Fruit fly (Drosophila melanogaster) whole organism, wandering third instar larva: ENCODE results near the gene SecS.

Experiments used
- Abd-B ChIP-seq: fragments of >200 bp; optimal IDR thresholded peaks from 2 replicates; lab custom pipeline; 2017; ENCODE audit warnings: missing biosample characterization, missing genetic modification characterization
- CG32264 ChIP-seq: fragments of 200-800 bp; sonication (Bioruptor generic); optimal IDR thresholded peaks from 2 replicates; lab custom pipeline; 2016; ENCODE audit warnings: missing biosample characterization, missing genetic modification characterization
- CG9705 ChIP-seq: fragments of 200-800 bp; sonication (Bioruptor generic); optimal IDR thresholded peaks from 2 replicates; lab custom pipeline; 2018; ENCODE audit warnings: missing biosample characterization, mild to moderate bottlenecking, missing genetic modification characterization
- CrebA ChIP-seq: fragments of 200-800 bp; sonication (Bioruptor generic); optimal IDR thresholded peaks from 2 replicates; lab custom pipeline; 2016; ENCODE audit warnings: missing biosample characterization, mild to moderate bottlenecking, missing genetic modification characterization, borderline replicate concordance
- Dfd ChIP-seq: fragments of >200 bp; optimal IDR thresholded peaks from 2 replicates; lab custom pipeline; 2017; ENCODE audit warnings: missing biosample characterization, missing genetic modification characterization
- Dif ChIP-seq: fragments of 200-275, 200-300 bp; sonication (Bioruptor generic); optimal IDR thresholded peaks from 2 replicates; lab custom pipeline; 2018; ENCODE audit warnings: missing biosample characterization, missing genetic modification characterization; ENCODE audit not compliant: partially characterized antibody
- GATAd ChIP-seq: sonication (Bioruptor generic); optimal IDR thresholded peaks from 2 replicates; lab custom pipeline; 2016; ENCODE audit warnings: missing biosample characterization, missing genetic modification characterization
- HLH106 ChIP-seq: fragments of 200-800 bp; optimal IDR thresholded peaks from 3 replicates; lab custom pipeline; 2019; ENCODE audit warnings: missing biosample characterization, mild to moderate bottlenecking, missing genetic modification characterization, moderate library complexity
- Hnf4 ChIP-seq: fragments of 200-800 bp; sonication (Bioruptor generic); optimal IDR thresholded peaks from 2 replicates; lab custom pipeline; 2016; ENCODE audit warnings: missing biosample characterization, mild to moderate bottlenecking, missing genetic modification characterization
- Hr83 ChIP-seq: fragments of 200-300 bp; sonication (Bioruptor generic); optimal IDR thresholded peaks from 2 replicates; lab custom pipeline; 2016; ENCODE audit warnings: missing biosample characterization, mild to moderate bottlenecking, missing genetic modification characterization, moderate library complexity; ENCODE audit not compliant: poor library complexity, severe bottlenecking
- Jra ChIP-seq: sonication (Bioruptor generic); optimal IDR thresholded peaks from 2 replicates; lab custom pipeline; 2016; ENCODE audit warnings: missing biosample characterization, missing genetic modification characterization
- Mio ChIP-seq: sonication (Bioruptor generic); optimal IDR thresholded peaks from 2 replicates; lab custom pipeline; 2016; ENCODE audit warnings: missing biosample characterization, missing genetic modification characterization
- Myc ChIP-seq: fragments of >200 bp; optimal IDR thresholded peaks from 2 replicates; lab custom pipeline; 2017
- N ChIP-seq: fragments of >200 bp; optimal IDR thresholded peaks from 2 replicates; lab custom pipeline; 2018; ENCODE audit warnings: missing biosample characterization, missing external identifiers, missing genetic modification characterization
- OdsH ChIP-seq: fragments of 200-800 bp; sonication (Bioruptor generic); optimal IDR thresholded peaks from 2 replicates; lab custom pipeline; 2016; ENCODE audit warnings: missing biosample characterization, mild to moderate bottlenecking, missing genetic modification characterization
- Rel ChIP-seq, 2 experiments: fragments of 200-800 bp; sonication (Bioruptor generic) in 1 of 2; optimal IDR thresholded peaks; 2 replicates in 1 of 2; 3 replicates in 1 of 2; lab custom pipeline; 2016 to 2019; ENCODE audit warnings: mild to moderate bottlenecking in 2 of 2, missing biosample characterization in 2 of 2, missing genetic modification characterization in 2 of 2, moderate library complexity in 1 of 2
- Sp1 ChIP-seq: fragments of 200-800 bp; sonication (Bioruptor generic); optimal IDR thresholded peaks from 3 replicates; lab custom pipeline; 2019; ENCODE audit warnings: missing biosample characterization, mild to moderate bottlenecking, missing genetic modification characterization, moderate library complexity
- Vsx2 ChIP-seq: fragments of 200-300, 225-300 bp; sonication (Bioruptor generic); optimal IDR thresholded peaks from 2 replicates; lab custom pipeline; 2018; ENCODE audit warnings: missing biosample characterization, missing genetic modification characterization; ENCODE audit not compliant: partially characterized antibody
- br ChIP-seq: fragments of 200-800 bp; sonication (Bioruptor generic); optimal IDR thresholded peaks from 2 replicates; lab custom pipeline; 2016; ENCODE audit warnings: missing biosample characterization, missing genetic modification characterization
- brk ChIP-seq: fragments of 200-800 bp; sonication (Bioruptor generic); optimal IDR thresholded peaks from 2 replicates; lab custom pipeline; 2016; ENCODE audit warnings: missing biosample characterization, mild to moderate bottlenecking, missing genetic modification characterization
- dl ChIP-seq, 2 experiments: fragments of 175-275, 200-275 bp in 1 of 2; fragments of 200-275 bp in 1 of 2; sonication (Bioruptor generic); optimal IDR thresholded peaks; lab custom pipeline; 2018; ENCODE audit warnings: mild to moderate bottlenecking in 2 of 2, missing biosample characterization in 2 of 2, missing genetic modification characterization in 2 of 2, moderate library complexity in 2 of 2; ENCODE audit not compliant: partially characterized antibody in 2 of 2, insufficient read depth in 1 of 2
- dmrt93B ChIP-seq: fragments of 200-800 bp; sonication (Bioruptor generic); optimal IDR thresholded peaks from 2 replicates; lab custom pipeline; 2018; ENCODE audit warnings: missing biosample characterization, mild to moderate bottlenecking, missing genetic modification characterization
- dsf ChIP-seq: sonication (Bioruptor generic); optimal IDR thresholded peaks from 2 replicates; lab custom pipeline; 2016; ENCODE audit warnings: missing biosample characterization, missing genetic modification characterization, borderline replicate concordance
- ey ChIP-seq: fragments of 200-800 bp; sonication (Bioruptor generic); optimal IDR thresholded peaks from 2 replicates; lab custom pipeline; 2016; ENCODE audit warnings: missing biosample characterization, missing genetic modification characterization
- foxo ChIP-seq, 2 experiments: fragments of 200-800 bp; sonication (Bioruptor generic); optimal IDR thresholded peaks; 2 replicates in 1 of 2; 3 replicates in 1 of 2; lab custom pipeline; 2016 to 2017; ENCODE audit warnings: missing biosample characterization in 2 of 2, missing genetic modification characterization in 2 of 2
- fru ChIP-seq: fragments of 200-800 bp; sonication (Bioruptor generic); optimal IDR thresholded peaks from 3 replicates; lab custom pipeline; 2016; ENCODE audit warnings: missing biosample characterization, mild to moderate bottlenecking, missing genetic modification characterization
- h ChIP-seq: fragments of 200-800 bp; sonication (Bioruptor generic); optimal IDR thresholded peaks from 3 replicates; lab custom pipeline; 2016; ENCODE audit warnings: missing biosample characterization, mild to moderate bottlenecking, missing genetic modification characterization
- lola ChIP-seq: fragments of >200 bp; optimal IDR thresholded peaks from 2 replicates; lab custom pipeline; 2017; ENCODE audit warnings: missing biosample characterization, missing genetic modification characterization
- psq ChIP-seq: fragments of 200-800 bp; sonication (Bioruptor generic); optimal IDR thresholded peaks from 3 replicates; lab custom pipeline; 2017; ENCODE audit warnings: missing biosample characterization, mild to moderate bottlenecking, missing genetic modification characterization, moderate library complexity
- rgr ChIP-seq: fragments of 200-800 bp; sonication (Bioruptor generic); optimal IDR thresholded peaks from 3 replicates; lab custom pipeline; 2016; ENCODE audit warnings: missing biosample characterization, mild to moderate bottlenecking, missing genetic modification characterization
- sage ChIP-seq: fragments of 200-800 bp; sonication (Bioruptor generic); optimal IDR thresholded peaks from 2 replicates; lab custom pipeline; 2016; ENCODE audit warnings: missing biosample characterization, mild to moderate bottlenecking, missing genetic modification characterization
- sv ChIP-seq: fragments of 200-800 bp; sonication (Bioruptor generic); optimal IDR thresholded peaks from 3 replicates; lab custom pipeline; 2016; ENCODE audit warnings: missing biosample characterization, missing genetic modification characterization
- tai ChIP-seq: sonication (Bioruptor generic); optimal IDR thresholded peaks from 2 replicates; lab custom pipeline; 2016; ENCODE audit warnings: missing biosample characterization, missing genetic modification characterization
- usp ChIP-seq: fragments of >200 bp; optimal IDR thresholded peaks from 2 replicates; lab custom pipeline; 2017; ENCODE audit warnings: missing biosample characterization, missing genetic modification characterization
- woc ChIP-seq: sonication (Bioruptor generic); optimal IDR thresholded peaks from 2 replicates; lab custom pipeline; 2016; ENCODE audit warnings: missing biosample characterization, mild to moderate bottlenecking, missing genetic modification characterization

The SecS gene

dm6 chr3R:5568590-5568989, 32.6 kb upstream of the SecS start, which contains the start of the genes CG2931 and Rheb (continued):
- peak; percentile 79 for TF ChIP-seq woc (GFP tag; lab: Kevin White, UChicago)
- TF ChIP-seq sage (GFP tag; lab: Kevin White, UChicago) = no peak
- no peak for TF ChIP-seq Vsx2 (GFP tag; lab: Kevin White, UChicago)
- TF ChIP-seq GATAd (GFP tag; lab: Kevin White, UChicago) = no peak
- peak; percentile 67 for TF ChIP-seq br
- TF ChIP-seq sv (GFP tag; lab: Kevin White, UChicago) = peak; percentile 66
- TF ChIP-seq rgr (GFP tag; lab: Kevin White, UChicago) = peak; percentile 59
- peak; percentile 44 for TF ChIP-seq fru (GFP tag; lab: Kevin White, UChicago)
- peak; percentile 69 for TF ChIP-seq Hnf4 (GFP tag; lab: Kevin White, UChicago)

dm6 chr3R:5570635-5571436, 30.4 kb upstream of the SecS start, which contains the start of gene CRMP:
Gene CRMP, plus strand, starts transcription at chr3R:5571108.
- TF ChIP-seq Dif (GFP tag; lab: Kevin White, UChicago) = no peak
- TF ChIP-seq foxo (GFP tag; optimal IDR thresholded peaks at IDR 0.05; lab: Kevin White, UChicago) = peak in 1 of 2 experiments; percentile 11
- no peak for TF ChIP-seq Dfd (GFP tag; lab: Kevin White, UChicago)
- TF ChIP-seq Hr83 (GFP tag; lab: Kevin White, UChicago) = no peak
- no peak for TF ChIP-seq lola (GFP tag; lab: Kevin White, UChicago)
- TF ChIP-seq, all 38 proteins: peak for 1

- TF ChIP-seq usp (GFP tag; lab: Kevin White, UChicago) = no peak
- no peak for TF ChIP-seq CG32264 (GFP tag; lab: Kevin White, UChicago)
- TF ChIP-seq HLH106 = no peak
- TF ChIP-seq h = no peak
- no peak for TF ChIP-seq brk (GFP tag; lab: Kevin White, UChicago)
- TF ChIP-seq Rel (GFP tag; optimal IDR thresholded peaks at IDR 0.05; lab: Kevin White, UChicago) = no peak
- TF ChIP-seq Rel (tag; optimal IDR thresholded peaks at IDR 0.05; lab: Kevin White, UChicago) = no peak
- TF ChIP-seq dl (GFP tag; optimal IDR thresholded peaks at IDR 0.05; lab: Kevin White, UChicago; ENCODE audit: insufficient read depth in 1 of 2, partially characterized antibody in 2 of 2) = no peak
- TF ChIP-seq Dfd (GFP tag; lab: Kevin White, UChicago) = no peak
- no peak for TF ChIP-seq sv (GFP tag; lab: Kevin White, UChicago)
- TF ChIP-seq fru (GFP tag; lab: Kevin White, UChicago) = no peak
- no peak for TF ChIP-seq CrebA (GFP tag; lab: Kevin White, UChicago)
- no peak for TF ChIP-seq psq (GFP tag; lab: Kevin White, UChicago)
- no peak for TF ChIP-seq CG9705 (GFP tag; lab: Kevin White, UChicago)
Measured at dm6 chr3R:5571437-5571750, 29.8 kb upstream of the SecS start.

- no peak for TF ChIP-seq Hnf4 (GFP tag; lab: Kevin White, UChicago)
- no peak for TF ChIP-seq psq (GFP tag; lab: Kevin White, UChicago)
- no peak for TF ChIP-seq Rel (GFP tag; optimal IDR thresholded peaks at IDR 0.05; lab: Kevin White, UChicago)
- TF ChIP-seq Rel (tag; optimal IDR thresholded peaks at IDR 0.05; lab: Kevin White, UChicago) = peak; percentile 28
- TF ChIP-seq, all 38 proteins: peak for 1
Measured at dm6 chr3R:5571756-5572155, 29.5 kb upstream of the SecS start.

dm6 chr3R:5572900-5573665, 28.1 kb upstream of the SecS start:
- TF ChIP-seq CrebA (GFP tag; lab: Kevin White, UChicago) = no peak
- TF ChIP-seq GATAd (GFP tag; lab: Kevin White, UChicago) = no peak
- no peak for TF ChIP-seq OdsH (GFP tag; lab: Kevin White, UChicago)
- no peak for TF ChIP-seq lola (GFP tag; lab: Kevin White, UChicago)
- peak; percentile 2 for TF ChIP-seq fru (GFP tag; lab: Kevin White, UChicago)
- peak; percentile 20 for TF ChIP-seq woc (GFP tag; lab: Kevin White, UChicago)
- no peak for TF ChIP-seq Hr83 (GFP tag; lab: Kevin White, UChicago)
- no peak for TF ChIP-seq N
- no peak for TF ChIP-seq Mio (GFP tag; lab: Kevin White, UChicago)
- TF ChIP-seq h = no peak
- no peak for TF ChIP-seq Vsx2 (GFP tag; lab: Kevin White, UChicago)
- TF ChIP-seq Dif (GFP tag; lab: Kevin White, UChicago) = no peak
- no peak for TF ChIP-seq dsf (GFP tag; lab: Kevin White, UChicago)
- TF ChIP-seq Sp1 (GFP tag; lab: Kevin White, UChicago) = peak; percentile 37
- TF ChIP-seq ey (GFP tag; lab: Kevin White, UChicago) = no peak
- no peak for TF ChIP-seq Jra
- no peak for TF ChIP-seq usp (GFP tag; lab: Kevin White, UChicago)
- TF ChIP-seq br = no peak
- no peak for TF ChIP-seq tai
- TF ChIP-seq Myc (lab: Kevin White, UChicago) = no peak
- TF ChIP-seq Rel (GFP tag; optimal IDR thresholded peaks at IDR 0.05; lab: Kevin White, UChicago) = no peak
- no peak for TF ChIP-seq Rel (tag; optimal IDR thresholded peaks at IDR 0.05; lab: Kevin White, UChicago)
- TF ChIP-seq Abd-B (GFP tag; lab: Kevin White, UChicago) = no peak
- no peak for TF ChIP-seq dmrt93B (GFP tag; lab: Kevin White, UChicago)
- no peak for TF ChIP-seq brk (GFP tag; lab: Kevin White, UChicago)
